Worm (Caenorhabditis elegans): ENCODE measurements around the gene K12H4.2.

ce11 chrIII:8010260-8010822 is 37.2 kb upstream of the K12H4.2 start, which contains the start of gene cit-1.2:
- no peak for TF ChIP-seq egl-44 (GFP tag; IDR thresholded peaks at IDR 0.05)
- no peak for TF ChIP-seq unc-130 (GFP tag; optimal IDR thresholded peaks at IDR 0.05)
- no peak for TF ChIP-seq unc-62 (GFP tag; optimal IDR thresholded peaks at IDR 0.05)
- no peak for TF ChIP-seq snpc-4 (GFP tag; optimal IDR thresholded peaks at IDR 0.05)
- TF ChIP-seq snpc-4 (tag; optimal IDR thresholded peaks at IDR 0.05): no peak
- TF ChIP-seq him-1 (tag; optimal IDR thresholded peaks at IDR 0.05): no peak
- TF ChIP-seq dpl-1 (GFP tag; optimal IDR thresholded peaks at IDR 0.05): no peak
- TF ChIP-seq rpc-1 (optimal IDR thresholded peaks at IDR 0.05): no peak
- no peak for TF ChIP-seq rpc-1 (tag; optimal IDR thresholded peaks at IDR 0.05)
- TF ChIP-seq F52B5.7 (tag; optimal IDR thresholded peaks at IDR 0.05): no peak
- TF ChIP-seq mcd-1 (GFP tag; IDR thresholded peaks at IDR 0.05): no peak
- no peak for TF ChIP-seq ekl-4 (GFP tag; IDR thresholded peaks at IDR 0.05)
- TF ChIP-seq pha-4 (tag; optimal IDR thresholded peaks at IDR 0.05): no peak
- no peak for TF ChIP-seq zim-3 (tag; optimal IDR thresholded peaks at IDR 0.05)
